Worm (Caenorhabditis elegans): Measurements from ENCODE around the gene F18A11.3.

DNA sequence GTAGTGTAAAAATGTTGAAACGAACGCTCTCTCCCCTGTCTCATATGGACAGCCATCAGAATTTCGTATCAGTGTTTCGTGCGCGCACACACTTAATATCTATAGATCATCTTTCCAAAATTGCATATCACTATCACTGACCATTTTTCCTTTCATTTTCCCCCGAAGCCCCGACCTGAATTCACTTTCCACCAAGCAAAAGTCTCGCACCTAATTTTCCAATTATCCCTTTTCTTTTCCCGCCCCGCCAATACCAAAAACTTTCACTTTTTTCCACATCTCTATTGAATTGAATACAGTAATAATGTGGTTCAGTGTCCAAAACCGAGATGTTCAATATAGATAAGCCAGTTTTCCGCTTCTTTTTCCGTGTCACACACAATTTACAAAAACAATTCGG is 16.8 kb upstream of the F18A11.3 start:
- no peak for TF ChIP-seq tbx-37 (GFP tag; conservative IDR thresholded peaks at IDR 0.05)
- no peak for TF ChIP-seq ets-7 (tag; optimal IDR thresholded peaks at IDR 0.05)
- TF ChIP-seq ama-1 (optimal IDR thresholded peaks at IDR 0.05) = no peak
- TF ChIP-seq hnd-1 (tag; optimal IDR thresholded peaks at IDR 0.05) = no peak
- TF ChIP-seq sea-1 (GFP tag; conservative IDR thresholded peaks at IDR 0.05) = no peak
- TF ChIP-seq aly-1 (tag; optimal IDR thresholded peaks at IDR 0.05) = no peak
- no peak for TF ChIP-seq F13C5.2 (tag; optimal IDR thresholded peaks at IDR 0.05)
- no peak for TF ChIP-seq tbx-11 (GFP tag; IDR thresholded peaks at IDR 0.05)
- TF ChIP-seq ceh-13 (GFP tag; optimal IDR thresholded peaks at IDR 0.05) = no peak
- no peak for TF ChIP-seq flt-1 (GFP tag; IDR thresholded peaks at IDR 0.05)
- no peak for TF ChIP-seq tra-4 (tag; optimal IDR thresholded peaks at IDR 0.05)
- no peak for TF ChIP-seq pes-1 (GFP tag; IDR thresholded peaks at IDR 0.05)
- no peak for TF ChIP-seq hmg-4 (GFP tag; optimal IDR thresholded peaks at IDR 0.05)
- no peak for TF ChIP-seq ceh-36 (tag; optimal IDR thresholded peaks at IDR 0.05)

All from whole organism, early embryonic.